Worm (Caenorhabditis elegans) whole organism, midembryonic: ENCODE data around the gene sun-1.

ENCODE experiments used
- T22C8.4 ChIP-seq: fragments of 200-800 bp; sonication (Bioruptor generic); IDR thresholded peaks from 2 replicates; pipeline ENCODE4 v1.3.6; 2022; ENCODE audit warnings: missing genetic modification characterization, missing compliant biosample characterization
- cog-1 ChIP-seq: sonication (generic microtip); optimal IDR thresholded peaks from 2 replicates; lab custom pipeline; 2016; ENCODE audit warnings: missing genetic modification characterization, missing compliant biosample characterization
- flt-1 ChIP-seq: fragments of 200-800 bp; sonication (Bioruptor generic); IDR thresholded peaks from 2 replicates; pipeline ENCODE4 v1.3.6; 2022; ENCODE audit warnings: missing genetic modification characterization, missing compliant biosample characterization
- klf-2 ChIP-seq: fragments of 200-800 bp; sonication (Bioruptor generic); conservative IDR thresholded peaks from 2 replicates; pipeline ENCODE4 v1.3.6; 2022; ENCODE audit warnings: missing genetic modification reagents, missing genetic modification characterization, missing compliant biosample characterization
- med-1 ChIP-seq: sonication (generic microtip); optimal IDR thresholded peaks from 2 replicates; lab custom pipeline; 2017; ENCODE audit warnings: missing genetic modification characterization, mild to moderate bottlenecking, missing compliant biosample characterization, antibody characterized with exemption, missing genetic modification reagents; ENCODE audit not compliant: insufficient read depth
- ref-1 ChIP-seq: fragments of 200-800 bp; sonication (Bioruptor generic); conservative IDR thresholded peaks from 2 replicates; pipeline ENCODE4 v1.3.6; 2022; ENCODE audit warnings: missing genetic modification reagents, missing genetic modification characterization, missing compliant biosample characterization
- tab-1 ChIP-seq: fragments of 200-800 bp; sonication (Bioruptor generic); IDR thresholded peaks from 2 replicates; pipeline ENCODE4 v1.3.6; 2022; ENCODE audit warnings: missing genetic modification characterization, missing compliant biosample characterization
- ztf-23 ChIP-seq: fragments of 200-800 bp; sonication (Bioruptor generic); IDR thresholded peaks from 2 replicates; pipeline ENCODE4 v1.3.6; 2022; ENCODE audit warnings: missing genetic modification reagents, missing genetic modification characterization, missing compliant biosample characterization
- ztf-29 ChIP-seq: fragments of 200-800 bp; sonication (Bioruptor generic); IDR thresholded peaks from 2 replicates; pipeline ENCODE4 v1.3.6; 2022; ENCODE audit warnings: missing genetic modification reagents, missing genetic modification characterization, missing compliant biosample characterization

Gene sun-1

DNA sequence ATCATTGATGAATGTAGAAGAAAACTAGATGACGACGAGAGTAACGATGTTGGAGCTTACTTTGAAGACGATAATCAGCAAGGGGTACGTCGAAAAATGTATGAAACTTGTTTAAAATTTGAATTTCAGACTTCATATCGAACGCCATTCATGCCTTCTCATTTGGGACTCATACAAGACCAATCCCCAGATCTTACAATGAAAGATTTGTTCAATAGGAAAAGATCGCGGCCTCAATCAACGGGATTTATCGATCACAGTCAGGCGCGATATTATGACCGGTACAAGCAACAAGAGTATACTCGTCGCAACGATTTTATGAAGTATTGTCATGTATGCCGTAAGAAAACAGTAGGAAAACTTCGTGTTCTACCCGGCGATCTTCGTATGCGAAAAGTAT lies 16.5 kb downstream of the sun-1 start:
- TF ChIP-seq cog-1 (tag; lab: Kevin White, UChicago) (no peak), ztf-29 (no peak), T22C8.4 (GFP tag; lab: Robert Waterston, UW) (no peak), flt-1 (GFP tag; lab: Robert Waterston, UW) (no peak)

- TF ChIP-seq ztf-29 (no peak), klf-2 (GFP tag; lab: Robert Waterston, UW) (peak; percentile 68; the same call in 1 of the 2 replicates), ztf-23 (GFP tag; lab: Robert Waterston, UW) (peak; percentile 72; the same call in 1 of the 2 replicates), ref-1 (no peak), tab-1 (GFP tag; lab: Robert Waterston, UW) (no peak), T22C8.4 (GFP tag; lab: Robert Waterston, UW) (no peak), med-1 (GFP tag; lab: Kevin White, UChicago) (peak; percentile 61), flt-1 (GFP tag; lab: Robert Waterston, UW) (peak; percentile 70; the same call in 1 of the 2 replicates), cog-1 (tag; lab: Kevin White, UChicago) (peak; percentile 50)
These were observed 17.1 kb downstream of the sun-1 start, which contains the start of gene him-17 for ce11 chrV:13176117-13176753. TSS of gene him-17 (plus strand) at chrV:13176711.

DNA sequence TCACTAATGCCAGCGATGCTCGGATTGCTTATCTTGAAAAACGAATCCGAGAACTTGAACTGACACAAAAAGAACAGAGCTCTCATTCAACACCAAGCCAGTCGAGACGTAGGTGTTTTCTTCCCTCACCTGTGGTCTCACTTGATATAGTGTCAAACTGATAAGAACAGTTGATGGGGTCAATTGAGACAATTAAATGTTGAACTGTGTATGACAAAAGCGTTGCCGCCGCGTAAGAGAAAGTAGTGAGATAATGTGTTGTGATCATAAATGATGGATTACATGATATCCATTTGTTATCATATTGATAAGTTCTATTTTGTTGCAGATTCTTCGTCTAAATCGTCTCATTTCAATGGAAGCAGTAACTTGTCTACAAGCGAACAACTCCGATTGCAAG lies 19.6 kb downstream of the sun-1 start:
- TF ChIP-seq med-1 (GFP tag; lab: Kevin White, UChicago) (no peak), klf-2 (GFP tag; lab: Robert Waterston, UW) (no peak)

DNA sequence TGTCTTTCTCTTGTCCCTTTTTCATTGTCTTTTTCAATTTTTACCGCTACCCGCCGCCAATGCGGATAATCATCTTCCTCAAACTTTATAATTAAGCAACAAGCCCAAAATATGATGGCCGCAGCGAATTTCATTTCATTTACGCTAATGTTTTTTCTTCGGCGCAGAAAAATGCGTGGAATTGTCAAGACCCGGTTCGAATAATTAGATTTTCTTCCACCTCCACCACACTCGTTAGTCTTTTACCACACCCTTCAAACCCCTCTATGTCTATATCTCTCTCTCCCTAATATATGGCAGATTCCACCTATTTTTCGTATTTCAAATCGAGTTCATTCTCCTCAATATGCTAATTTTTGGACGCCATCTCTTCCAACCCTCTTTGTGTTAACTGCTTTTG lies 22.8 kb downstream of the sun-1 start:
- TF ChIP-seq klf-2 (GFP tag; lab: Robert Waterston, UW) (no peak), ztf-29 (no peak), T22C8.4 (GFP tag; lab: Robert Waterston, UW) (no peak), flt-1 (GFP tag; lab: Robert Waterston, UW) (no peak), ztf-23 (GFP tag; lab: Robert Waterston, UW) (no peak), cog-1 (tag; lab: Kevin White, UChicago) (no peak), tab-1 (GFP tag; lab: Robert Waterston, UW) (no peak), med-1 (GFP tag; lab: Kevin White, UChicago) (no peak), ref-1 (no peak)

- no peak for TF ChIP-seq ref-1
- TF ChIP-seq flt-1 (GFP tag; lab: Robert Waterston, UW) = no peak
- no peak for TF ChIP-seq med-1 (GFP tag; lab: Kevin White, UChicago)
- no peak for TF ChIP-seq tab-1 (GFP tag; lab: Robert Waterston, UW)
These were observed 26.8 kb downstream of the sun-1 start for ce11 chrV:13166582-13166981.

- TF ChIP-seq med-1 (GFP tag; lab: Kevin White, UChicago) (no peak), flt-1 (GFP tag; lab: Robert Waterston, UW) (no peak), klf-2 (GFP tag; lab: Robert Waterston, UW) (no peak), tab-1 (GFP tag; lab: Robert Waterston, UW) (no peak), ref-1 (no peak), T22C8.4 (GFP tag; lab: Robert Waterston, UW) (no peak)
These were observed 28.1 kb downstream of the sun-1 start for ce11 chrV:13165244-13165643.

DNA sequence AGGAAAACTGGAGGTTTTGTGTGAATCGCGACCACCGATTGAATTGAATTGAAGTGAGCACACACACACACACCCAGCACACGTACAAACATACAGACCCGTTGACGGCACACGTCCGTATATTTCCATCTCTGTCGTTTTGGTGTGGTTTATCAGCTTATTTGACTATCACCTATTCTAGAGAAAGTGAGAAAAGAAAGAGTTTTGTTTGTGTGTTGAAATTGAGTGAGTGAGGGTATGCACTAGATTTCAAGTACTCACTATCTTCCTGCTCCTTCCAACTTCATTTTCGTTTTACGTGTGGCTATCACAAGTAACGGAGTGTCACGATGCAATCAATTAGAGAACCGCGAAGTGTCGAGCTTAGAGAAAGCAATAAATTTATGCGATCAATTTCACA lies 29.5 kb downstream of the sun-1 start:
- TF ChIP-seq ref-1 = no peak
- TF ChIP-seq ztf-23 (GFP tag; lab: Robert Waterston, UW) = no peak
- no peak for TF ChIP-seq ztf-29
- TF ChIP-seq klf-2 (GFP tag; lab: Robert Waterston, UW) = no peak
- TF ChIP-seq med-1 (GFP tag; lab: Kevin White, UChicago) = no peak
- no peak for TF ChIP-seq tab-1 (GFP tag; lab: Robert Waterston, UW)
- TF ChIP-seq T22C8.4 (GFP tag; lab: Robert Waterston, UW) = no peak
- TF ChIP-seq cog-1 (tag; lab: Kevin White, UChicago) = no peak
- TF ChIP-seq flt-1 (GFP tag; lab: Robert Waterston, UW) = no peak

DNA sequence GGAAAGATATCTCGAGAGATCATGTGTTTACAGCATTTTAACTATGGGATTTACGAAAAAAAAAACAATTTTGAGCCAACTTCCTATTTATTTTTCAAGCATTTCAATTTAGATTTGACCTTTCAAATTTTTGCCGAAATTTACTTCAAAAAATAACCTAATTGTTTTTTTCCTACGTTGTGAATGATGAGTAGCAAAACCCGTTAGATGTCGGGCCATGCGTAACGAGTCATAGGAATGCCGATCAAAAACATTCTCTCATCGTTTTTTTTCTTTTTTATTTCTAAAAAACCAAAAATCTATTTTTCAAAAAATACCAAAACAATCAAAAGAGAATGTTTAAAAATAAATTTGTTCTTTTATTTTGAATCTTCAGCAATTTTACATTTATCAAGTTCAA lies 30.5 kb downstream of the sun-1 start:
- TF ChIP-seq ref-1 = no peak
- TF ChIP-seq med-1 (GFP tag; lab: Kevin White, UChicago) = no peak
- TF ChIP-seq flt-1 (GFP tag; lab: Robert Waterston, UW) = no peak
- TF ChIP-seq T22C8.4 (GFP tag; lab: Robert Waterston, UW) = no peak
- no peak for TF ChIP-seq ztf-29
- TF ChIP-seq tab-1 (GFP tag; lab: Robert Waterston, UW) = no peak
- TF ChIP-seq cog-1 (tag; lab: Kevin White, UChicago) = no peak
- TF ChIP-seq klf-2 (GFP tag; lab: Robert Waterston, UW) = no peak
- no peak for TF ChIP-seq ztf-23 (GFP tag; lab: Robert Waterston, UW)

- TF ChIP-seq tab-1 (GFP tag; lab: Robert Waterston, UW) = no peak
- TF ChIP-seq cog-1 (tag; lab: Kevin White, UChicago) = no peak
- no peak for TF ChIP-seq flt-1 (GFP tag; lab: Robert Waterston, UW)
- TF ChIP-seq T22C8.4 (GFP tag; lab: Robert Waterston, UW) = no peak
- TF ChIP-seq ztf-23 (GFP tag; lab: Robert Waterston, UW) = no peak
- TF ChIP-seq klf-2 (GFP tag; lab: Robert Waterston, UW) = no peak
- TF ChIP-seq med-1 (GFP tag; lab: Kevin White, UChicago) = no peak
- TF ChIP-seq ref-1 = no peak
- no peak for TF ChIP-seq ztf-29
These were observed 32.3 kb downstream of the sun-1 start for ce11 chrV:13161052-13161451.

- TF ChIP-seq tab-1 (GFP tag; lab: Robert Waterston, UW) (no peak), flt-1 (GFP tag; lab: Robert Waterston, UW) (no peak)
These were observed 36.3 kb downstream of the sun-1 start for ce11 chrV:13157073-13157472.
